Worm (Caenorhabditis elegans) whole organism, L1 larva: ENCODE results near the gene pho-7.
A peak's percentile ranks its signal among the peaks of the same experiment; 100 is the strongest.

ENCODE experiments used
- C16A3.4 ChIP-seq: fragments of 150-350 bp; optimal IDR thresholded peaks from 2 replicates; lab custom pipeline; 2014; ENCODE audit warnings: missing biosample characterization, missing genetic modification characterization
- C34B4.2 ChIP-seq: sonication (generic microtip); optimal IDR thresholded peaks from 2 replicates; lab custom pipeline; 2017; ENCODE audit warnings: mild to moderate bottlenecking, missing genetic modification characterization, missing compliant biosample characterization
- alr-1 ChIP-seq: fragments of 200-800 bp; sonication (Bioruptor generic); optimal IDR thresholded peaks from 2 replicates; lab custom pipeline; 2018; ENCODE audit warnings: borderline replicate concordance, mild to moderate bottlenecking, missing genetic modification characterization, missing compliant biosample characterization
- blmp-1 ChIP-seq: fragments of 150-350 bp; optimal IDR thresholded peaks from 2 replicates; lab custom pipeline; 2014; ENCODE audit warnings: missing biosample characterization, missing genetic modification characterization
- ceh-82 ChIP-seq, 3 experiments: fragments of 150-350 bp in 1 of 3; sonication (generic microtip) in 2 of 3; optimal IDR thresholded peaks; 2 replicates each; lab custom pipeline; 2014 to 2017; ENCODE audit warnings: missing biosample characterization in 3 of 3, missing genetic modification characterization in 3 of 3
- dpl-1 ChIP-seq, 3 experiments: fragments of 150-350 bp in 2 of 3; sonication (generic microtip) in 1 of 3; optimal IDR thresholded peaks; 2 replicates each; lab custom pipeline; 2014 to 2017; ENCODE audit warnings: missing biosample characterization in 3 of 3, missing genetic modification characterization in 3 of 3, missing genetic modification reagents in 3 of 3
- dsc-1 ChIP-seq: sonication (generic microtip); optimal IDR thresholded peaks from 2 replicates; lab custom pipeline; 2016; ENCODE audit warnings: mild to moderate bottlenecking, missing genetic modification characterization, missing compliant biosample characterization
- efl-1 ChIP-seq, 4 experiments: fragments of 150-350 bp; optimal IDR thresholded peaks in 3 of 4; peaks in 1 of 4; 1 replicate in 1 of 4; 2 replicates in 3 of 4; lab custom pipeline; 2014; ENCODE audit warnings: missing biosample characterization in 2 of 4, missing genetic modification characterization in 2 of 4, missing genetic modification reagents in 2 of 4
- efl-3 ChIP-seq: fragments of 200-800 bp; sonication (Bioruptor generic); optimal IDR thresholded peaks from 2 replicates; lab custom pipeline; 2018; ENCODE audit warnings: mild to moderate bottlenecking, missing genetic modification characterization, missing compliant biosample characterization
- egl-13 ChIP-seq: sonication (generic microtip); optimal IDR thresholded peaks from 2 replicates; lab custom pipeline; 2016; ENCODE audit warnings: missing genotype, missing genetic modification reagents, missing genetic modification characterization, missing compliant biosample characterization
- ets-5 ChIP-seq: fragments of 200-800 bp; sonication (Bioruptor generic); IDR thresholded peaks from 2 replicates; pipeline ENCODE4 v1.3.6; 2022; ENCODE audit warnings: missing genetic modification characterization, missing compliant biosample characterization
- fkh-4 ChIP-seq: sonication (generic microtip); optimal IDR thresholded peaks from 2 replicates; lab custom pipeline; 2016; ENCODE audit warnings: missing compliant biosample characterization, missing genetic modification characterization, borderline replicate concordance
- grh-1 ChIP-seq: fragments of 200-800 bp; sonication (Bioruptor generic); IDR thresholded peaks from 2 replicates; pipeline ENCODE4 v1.3.6; 2022; ENCODE audit warnings: missing genetic modification reagents, missing genetic modification characterization, missing compliant biosample characterization
- hlh-17 ChIP-seq: fragments of 200-800 bp; sonication (Bioruptor generic); optimal IDR thresholded peaks from 2 replicates; lab custom pipeline; 2018; ENCODE audit warnings: missing genetic modification characterization, mild to moderate bottlenecking, missing compliant biosample characterization, moderate library complexity, borderline replicate concordance
- hpl-2 ChIP-seq: fragments of 150-350 bp; optimal IDR thresholded peaks from 2 replicates; lab custom pipeline; 2014; ENCODE audit warnings: missing biosample characterization, missing genetic modification reagents, missing genetic modification characterization
- isw-1 ChIP-seq: fragments of 200-800 bp; sonication (Bioruptor generic); IDR thresholded peaks from 2 replicates; pipeline ENCODE4 v1.3.6; 2022; ENCODE audit warnings: missing genetic modification characterization, missing compliant biosample characterization
- lin-13 ChIP-seq: fragments of 150-350 bp; optimal IDR thresholded peaks from 2 replicates; lab custom pipeline; 2014; ENCODE audit warnings: missing biosample characterization, missing genetic modification reagents, missing genetic modification characterization
- lin-15B ChIP-seq: fragments of 150-350 bp; sonication (generic microtip); optimal IDR thresholded peaks from 3 replicates; lab custom pipeline; 2014; ENCODE audit warnings: missing biosample characterization, missing genetic modification characterization
- lin-35 ChIP-seq, 2 experiments: fragments of 150-350 bp; optimal IDR thresholded peaks; 2 replicates each; lab custom pipeline; 2014; ENCODE audit warnings: missing biosample characterization in 2 of 2, missing genetic modification characterization in 2 of 2, missing genetic modification reagents in 2 of 2
- lir-3 ChIP-seq: sonication (generic microtip); optimal IDR thresholded peaks from 2 replicates; lab custom pipeline; 2016; ENCODE audit warnings: mild to moderate bottlenecking, missing genetic modification characterization, moderate library complexity, missing compliant biosample characterization; ENCODE audit not compliant: poor library complexity
- lsy-2 ChIP-seq, 2 experiments: fragments of 150-350 bp; optimal IDR thresholded peaks; 2 replicates each; lab custom pipeline; 2014; ENCODE audit warnings: missing biosample characterization in 2 of 2, missing genetic modification characterization in 2 of 2
- mdl-1 ChIP-seq, 2 experiments: fragments of 150-350 bp; optimal IDR thresholded peaks; 2 replicates each; lab custom pipeline; 2014 to 2017; ENCODE audit warnings: missing biosample characterization in 2 of 2, missing genetic modification characterization in 2 of 2, inconsistent platforms in 1 of 2
- nhr-11 ChIP-seq: fragments of 150-350 bp; optimal IDR thresholded peaks from 2 replicates; lab custom pipeline; 2014; ENCODE audit warnings: missing biosample characterization, missing genetic modification characterization
- nhr-19 ChIP-seq: fragments of 200-800 bp; sonication (Bioruptor generic); conservative IDR thresholded peaks from 2 replicates; pipeline ENCODE4 v1.3.6; 2022; ENCODE audit warnings: missing genetic modification characterization, missing compliant biosample characterization
- nhr-47 ChIP-seq: sonication (generic microtip); optimal IDR thresholded peaks from 2 replicates; lab custom pipeline; 2016; ENCODE audit warnings: mild to moderate bottlenecking, missing genetic modification characterization, moderate library complexity, missing compliant biosample characterization
- nhr-76 ChIP-seq: sonication (generic microtip); optimal IDR thresholded peaks from 2 replicates; lab custom pipeline; 2017; ENCODE audit warnings: missing biosample characterization, missing genetic modification characterization
- nhr-77 ChIP-seq: fragments of 150-350 bp; optimal IDR thresholded peaks from 2 replicates; lab custom pipeline; 2014; ENCODE audit warnings: missing biosample characterization, missing genetic modification characterization
- pax-3 ChIP-seq: fragments of 200-800 bp; sonication (Bioruptor generic); optimal IDR thresholded peaks from 2 replicates; lab custom pipeline; 2018; ENCODE audit warnings: mild to moderate bottlenecking, missing genetic modification characterization, moderate library complexity, missing compliant biosample characterization
- rnt-1 ChIP-seq: sonication (generic microtip); optimal IDR thresholded peaks from 2 replicates; lab custom pipeline; 2016; ENCODE audit warnings: mild to moderate bottlenecking, missing genetic modification characterization, moderate library complexity, missing compliant biosample characterization
- tbx-2 ChIP-seq: sonication (generic microtip); optimal IDR thresholded peaks from 2 replicates; lab custom pipeline; 2016; ENCODE audit warnings: missing genetic modification characterization, missing compliant biosample characterization
- unc-86 ChIP-seq: sonication (generic microtip); optimal IDR thresholded peaks from 2 replicates; lab custom pipeline; 2016; ENCODE audit warnings: missing genetic modification characterization, missing compliant biosample characterization
- unc-98 ChIP-seq: fragments of 200-800 bp; sonication (Bioruptor generic); IDR thresholded peaks from 2 replicates; pipeline ENCODE4 v1.3.6; 2022; ENCODE audit warnings: missing genetic modification characterization, missing compliant biosample characterization
- zip-4 ChIP-seq: fragments of 200-800 bp; sonication (Bioruptor generic); optimal IDR thresholded peaks from 2 replicates; lab custom pipeline; 2018; ENCODE audit warnings: mild to moderate bottlenecking, missing genetic modification characterization, moderate library complexity, missing compliant biosample characterization

Gene pho-7

DNA sequence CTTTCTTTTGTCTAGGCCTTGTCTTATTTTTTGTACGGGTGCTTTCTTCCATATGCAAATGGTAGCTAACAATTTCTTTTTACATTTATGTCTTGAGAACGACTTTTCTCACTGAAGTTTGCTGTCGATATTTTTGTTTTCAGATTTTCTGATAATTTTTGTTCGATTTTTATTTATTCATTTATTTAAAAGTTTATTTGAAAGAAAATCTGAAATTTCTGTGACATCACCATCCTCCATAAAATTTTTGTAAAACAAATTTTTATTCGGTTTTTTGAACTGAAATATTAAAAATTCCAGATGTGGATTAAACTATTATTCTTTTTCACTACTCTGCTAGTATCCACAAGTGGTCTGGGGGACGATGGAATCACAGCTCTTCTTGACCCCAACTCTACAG is 12.7 kb upstream of the pho-7 start, which contains the start of gene pbo-4:
TSS of gene pbo-4 (plus strand) at position 301 of the 400 bp plus-strand sequence.
- TF ChIP-seq efl-1 (optimal IDR thresholded peaks at IDR 0.05; lab: Kevin White, UChicago) = no peak
- TF ChIP-seq efl-1 (GFP tag; optimal IDR thresholded peaks at IDR 0.05 in 1 of 2; lab: Kevin White, UChicago) = no peak
- no peak for TF ChIP-seq dpl-1 (GFP tag; optimal IDR thresholded peaks at IDR 0.05; lab: Kevin White, UChicago)
- no peak for TF ChIP-seq zip-4
- TF ChIP-seq tbx-2 = no peak
- no peak for TF ChIP-seq alr-1 (tag; lab: Kevin White, UChicago)
- TF ChIP-seq lin-15B (tag; lab: Kevin White, UChicago) = no peak
- TF ChIP-seq nhr-47 (tag; lab: Kevin White, UChicago) = no peak
- no peak for TF ChIP-seq efl-3
- TF ChIP-seq nhr-76 = no peak
- no peak for TF ChIP-seq C16A3.4
- no peak for TF ChIP-seq unc-86 (tag; lab: Kevin White, UChicago)
- TF ChIP-seq grh-1 (GFP tag; lab: Robert Waterston, UW) = no peak
- TF ChIP-seq hlh-17 (GFP tag; lab: Kevin White, UChicago) = no peak
- no peak for TF ChIP-seq lin-35 (GFP tag; optimal IDR thresholded peaks at IDR 0.05; lab: Kevin White, UChicago)
- TF ChIP-seq dsc-1 (tag; lab: Kevin White, UChicago) = no peak

DNA sequence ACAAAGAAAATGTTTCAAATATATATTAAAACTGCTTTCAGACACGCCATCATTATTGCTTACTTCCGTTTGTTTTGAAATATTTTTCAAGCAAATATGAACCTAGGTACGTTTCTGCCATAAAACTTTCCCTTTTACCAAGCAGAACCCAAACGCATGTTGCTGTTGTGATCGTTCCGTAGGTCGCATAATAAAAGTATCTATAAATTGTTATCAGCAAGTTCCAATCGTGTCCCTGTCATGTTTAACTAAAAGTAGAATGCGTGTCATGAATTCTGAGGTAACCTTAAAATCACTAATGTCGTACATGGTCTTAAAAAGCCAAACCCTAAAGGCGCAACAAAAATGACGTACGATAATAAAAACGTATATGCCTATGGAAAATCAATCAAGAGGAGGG is 10.8 kb upstream of the pho-7 start:
- TF ChIP-seq ets-5 (GFP tag; lab: Robert Waterston, UW) (no peak), hpl-2 (GFP tag; lab: Kevin White, UChicago) (no peak), unc-98 (GFP tag; lab: Robert Waterston, UW) (no peak), fkh-4 (tag; lab: Kevin White, UChicago) (no peak), nhr-19 (GFP tag; lab: Robert Waterston, UW) (no peak), pax-3 (tag; lab: Kevin White, UChicago) (no peak), mdl-1 (tag; optimal IDR thresholded peaks at IDR 0.05; lab: Kevin White, UChicago) (no peak), lir-3 (tag; lab: Kevin White, UChicago) (no peak), hlh-17 (GFP tag; lab: Kevin White, UChicago) (no peak), dpl-1 (GFP tag; optimal IDR thresholded peaks at IDR 0.05; lab: Kevin White, UChicago) (no peak), nhr-77 (tag; lab: Kevin White, UChicago) (no peak), lin-13 (no peak), rnt-1 (tag; lab: Kevin White, UChicago) (no peak), nhr-11 (tag; lab: Kevin White, UChicago) (no peak), ceh-82 (tag; optimal IDR thresholded peaks at IDR 0.05; lab: Kevin White, UChicago) (no peak)

DNA sequence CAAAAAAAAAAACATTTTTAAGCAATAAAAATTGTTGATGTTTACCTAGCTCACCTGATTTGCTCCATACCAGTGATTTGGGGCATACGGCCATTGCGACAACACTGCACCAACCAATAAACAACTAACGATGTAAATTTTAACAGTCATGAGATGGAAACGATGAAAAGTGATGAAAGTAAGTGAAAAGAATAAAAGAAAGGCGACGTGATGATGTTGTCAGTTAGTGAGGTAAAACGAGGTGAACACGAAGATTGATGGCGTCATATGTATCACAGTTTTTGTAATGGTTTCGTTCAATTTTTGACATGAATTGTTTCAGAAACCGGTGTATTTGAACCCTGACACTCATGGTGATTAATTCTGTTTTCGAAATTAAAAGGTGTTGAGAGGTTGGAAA is 10.0 kb upstream of the pho-7 start, which contains the start of gene K09C8.7:
TSS of gene K09C8.7 (minus strand) at position 226 of the 400 bp plus-strand sequence.
- TF ChIP-seq egl-13 (tag; lab: Kevin White, UChicago) (no peak), blmp-1 (tag; lab: Kevin White, UChicago) (peak; percentile 60), lin-35 (GFP tag; optimal IDR thresholded peaks at IDR 0.05; lab: Kevin White, UChicago) (peak in 1 of 2 experiments; percentile 9)

DNA sequence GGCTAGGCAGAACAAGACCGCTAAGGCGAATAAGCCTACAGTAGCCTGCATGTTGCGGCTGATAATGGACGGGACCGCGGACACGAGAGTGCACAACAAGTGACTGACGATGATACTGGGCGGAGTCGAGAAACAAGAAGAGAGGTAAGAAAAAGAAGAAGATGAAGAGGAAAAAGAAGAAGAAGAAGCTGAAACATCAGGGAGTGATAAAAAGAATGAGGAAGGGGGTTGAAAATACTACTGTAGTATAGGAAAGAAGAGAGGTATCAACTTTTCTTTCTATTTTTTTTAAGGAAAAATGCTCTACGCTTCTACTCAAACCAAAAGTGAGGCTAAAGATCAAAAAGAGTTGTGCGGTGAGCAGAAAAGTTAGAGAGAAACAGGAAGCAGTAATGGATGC is 7.7 kb upstream of the pho-7 start, which contains the start of gene T21B6.3:
TSS of gene T21B6.3 (minus strand) at position 101 of the 400 bp plus-strand sequence.
- TF ChIP-seq C34B4.2 (no peak), isw-1 (GFP tag; lab: Robert Waterston, UW) (no peak), lsy-2 (tag; optimal IDR thresholded peaks at IDR 0.05; lab: Kevin White, UChicago) (no peak), efl-1 (optimal IDR thresholded peaks at IDR 0.05; lab: Kevin White, UChicago) (no peak), efl-1 (GFP tag; optimal IDR thresholded peaks at IDR 0.05 in 1 of 2; lab: Kevin White, UChicago) (peak in 1 of 2 experiments; percentile 41), tbx-2 (no peak)
